Fruit fly (Drosophila melanogaster): ENCODE data around the gene CG11843.

DNA sequence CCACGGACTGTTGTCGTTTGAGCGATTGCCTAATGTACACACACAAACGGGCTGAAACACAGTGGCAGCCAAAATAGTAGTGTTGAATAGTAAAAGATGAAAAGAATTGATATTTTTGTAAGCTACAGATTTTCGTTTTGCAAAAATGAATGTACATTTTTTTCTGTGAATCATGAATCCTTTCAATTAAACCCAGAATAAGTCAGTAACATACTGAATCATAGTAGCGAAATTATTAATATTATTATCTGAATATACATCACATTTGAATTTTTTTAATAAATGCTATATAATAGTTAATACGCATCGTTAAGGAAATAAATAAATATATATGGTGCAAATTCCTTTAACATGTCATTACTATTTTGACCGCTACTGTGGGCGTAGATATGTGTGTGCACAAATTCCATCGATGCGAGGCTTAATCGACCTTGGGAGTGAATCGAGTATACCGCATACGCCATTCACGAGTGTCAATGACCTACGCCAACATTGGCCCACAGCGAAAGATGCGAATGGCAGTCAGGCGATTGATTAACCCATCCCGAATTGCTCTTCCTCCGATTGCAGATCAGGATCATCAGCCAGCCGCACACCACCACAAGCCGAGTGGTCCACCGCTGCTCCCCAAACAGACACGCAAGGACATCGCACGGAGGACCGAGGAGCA lies 13.5 kb upstream of the CG11843 start:
- TF ChIP-seq lz (GFP tag; optimal IDR thresholded peaks at IDR 0.05), result peak; percentile 11
- no peak for TF ChIP-seq Hr38 (GFP tag; optimal IDR thresholded peaks at IDR 0.05)
- TF ChIP-seq CG6276 (GFP tag; optimal IDR thresholded peaks at IDR 0.05), result no peak
